Worm (Caenorhabditis elegans): Measurements from ENCODE around the gene C46F9.6.
A peak's percentile ranks its signal among the peaks of the same experiment; 100 is the strongest.

Gene C46F9.6

DNA sequence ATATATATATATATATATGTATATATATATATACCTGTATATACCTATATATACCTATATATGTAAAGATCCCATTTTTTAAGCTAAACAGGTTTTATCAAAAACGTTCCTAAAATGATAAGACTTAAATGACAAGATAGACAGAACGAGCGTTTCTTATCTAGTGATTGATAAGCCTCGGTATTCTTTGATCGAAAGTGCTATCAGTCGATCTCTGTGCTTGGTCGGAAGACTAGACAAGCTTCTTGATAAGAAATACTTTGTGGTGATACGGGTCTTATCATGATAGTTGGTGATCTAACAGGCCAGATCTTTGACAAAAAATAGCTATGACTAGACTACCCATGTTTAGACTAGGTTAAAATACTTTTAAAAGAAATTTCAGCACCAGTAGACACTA, 46.3 kb upstream of the C46F9.6 start:
- no peak for TF ChIP-seq hlh-12 (tag; optimal IDR thresholded peaks at IDR 0.05)
- TF ChIP-seq C17E4.6 (GFP tag; IDR thresholded peaks at IDR 0.05): no peak
- TF ChIP-seq chd-7 (tag; optimal IDR thresholded peaks at IDR 0.05): no peak
- no peak for TF ChIP-seq ccch-3 (GFP tag; optimal IDR thresholded peaks at IDR 0.05)
- no peak for TF ChIP-seq B0336.3 (GFP tag; IDR thresholded peaks at IDR 0.05)
- no peak for TF ChIP-seq snpc-3.4 (tag; optimal IDR thresholded peaks at IDR 0.05)
- TF ChIP-seq akir-1 (GFP tag; optimal IDR thresholded peaks at IDR 0.05): no peak
- 0 out of 2 replicates have a peak, but pooled peaks have one; percentile 21 for TF ChIP-seq mcd-1 (GFP tag; IDR thresholded peaks at IDR 0.05)
- TF ChIP-seq F33H1.4 (GFP tag; IDR thresholded peaks at IDR 0.05): no peak
- TF ChIP-seq lin-35 (GFP tag; optimal IDR thresholded peaks at IDR 0.05): no peak
- TF ChIP-seq madf-6 (GFP tag; IDR thresholded peaks at IDR 0.05): no peak
- peak; percentile 45; the same call in 1 of the 2 replicates for TF ChIP-seq nfyb-1 (GFP tag; IDR thresholded peaks at IDR 0.05)
- peak; percentile 73 for TF ChIP-seq dox-1 (GFP tag; IDR thresholded peaks at IDR 0.05)
- no peak for TF ChIP-seq ztf-18 (tag; optimal IDR thresholded peaks at IDR 0.05)
- no peak for TF ChIP-seq tbx-9 (tag; optimal IDR thresholded peaks at IDR 0.05; ENCODE audit: borderline replicate concordance)
- TF ChIP-seq T26A5.8 (tag; optimal IDR thresholded peaks at IDR 0.05): no peak
- no peak for TF ChIP-seq rcor-1 (GFP tag; IDR thresholded peaks at IDR 0.05)
- no peak for TF ChIP-seq lin-54 (GFP tag; optimal IDR thresholded peaks at IDR 0.05)
- TF ChIP-seq tbp1 (GFP tag; optimal IDR thresholded peaks at IDR 0.05): peak; percentile 42
- peak; percentile 7 for TF ChIP-seq ztf-26 (tag; optimal IDR thresholded peaks at IDR 0.05)
- no peak for TF ChIP-seq attf-3 (GFP tag; conservative IDR thresholded peaks at IDR 0.05)
- no peak for TF ChIP-seq let-607 (tag; optimal IDR thresholded peaks at IDR 0.05)
- TF ChIP-seq mes-4 (tag; optimal IDR thresholded peaks at IDR 0.05): no peak
- no peak for TF ChIP-seq F10E7.11 (tag; optimal IDR thresholded peaks at IDR 0.05)
- TF ChIP-seq zim-3 (tag; optimal IDR thresholded peaks at IDR 0.05): no peak
- no peak for TF ChIP-seq bed-2 (GFP tag; IDR thresholded peaks at IDR 0.05)
- peak; percentile 56 for TF ChIP-seq atf-7 (tag; optimal IDR thresholded peaks at IDR 0.05)
- TF ChIP-seq Y67H2A.10 (GFP tag; conservative IDR thresholded peaks at IDR 0.05): no peak
- TF ChIP-seq nhr-120 (GFP tag; IDR thresholded peaks at IDR 0.05): no peak
- no peak for TF ChIP-seq athp-1 (tag; optimal IDR thresholded peaks at IDR 0.05)
- no peak for TF ChIP-seq mel-28 (tag; optimal IDR thresholded peaks at IDR 0.05; ENCODE audit: borderline replicate concordance)
- no peak for TF ChIP-seq ZK185.1 (tag; optimal IDR thresholded peaks at IDR 0.05; ENCODE audit: poor library complexity, severe bottlenecking)
- no peak for TF ChIP-seq pha-4 (tag; optimal IDR thresholded peaks at IDR 0.05)
- TF ChIP-seq ets-4 (GFP tag; optimal IDR thresholded peaks at IDR 0.05): peak; percentile 85
- no peak for TF ChIP-seq nhr-90 (tag; optimal IDR thresholded peaks at IDR 0.05)
- TF ChIP-seq hmg-1.2 (GFP tag; IDR thresholded peaks at IDR 0.05): no peak
- TF ChIP-seq ztf-22 (GFP tag; optimal IDR thresholded peaks at IDR 0.05): peak; percentile 82
- TF ChIP-seq nhr-80 (tag; optimal IDR thresholded peaks at IDR 0.05): peak; percentile 91

DNA sequence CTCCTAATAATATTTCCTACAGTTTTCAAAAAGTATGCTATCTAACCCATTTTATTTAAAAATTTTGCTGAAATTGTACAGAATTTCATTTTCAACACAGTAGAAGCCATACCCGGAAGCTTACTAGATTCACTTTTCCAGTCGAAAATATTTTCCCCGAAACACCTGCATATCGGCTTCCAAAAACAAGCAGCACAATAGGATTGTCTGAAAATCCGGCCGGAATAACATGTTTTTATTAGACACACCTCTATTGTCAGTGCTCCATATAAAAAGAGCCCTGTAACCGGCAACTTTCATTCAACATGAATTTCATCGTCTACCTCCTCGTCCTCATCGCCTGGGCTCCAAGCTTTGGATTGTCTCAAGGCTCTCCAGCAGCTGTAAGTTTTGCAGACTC, 45.5 kb upstream of the C46F9.6 start, which contains the start of gene C52E2.2:
Gene C52E2.2, plus strand, starts transcription at position 301 of the 400 bp plus-strand sequence.
- TF ChIP-seq efl-1 (GFP tag; optimal IDR thresholded peaks at IDR 0.05) (no peak), madf-3 (GFP tag; IDR thresholded peaks at IDR 0.05) (no peak), tlf-1 (GFP tag; optimal IDR thresholded peaks at IDR 0.05) (no peak), Y79H2A.3 (GFP tag; conservative IDR thresholded peaks at IDR 0.05) (no peak), lsl-1 (GFP tag; optimal IDR thresholded peaks at IDR 0.05) (no peak), sea-2 (GFP tag; IDR thresholded peaks at IDR 0.05) (no peak)
